Worm (Caenorhabditis elegans) whole organism, L1 larva: ENCODE data around the gene myo-3.
A peak's percentile ranks its signal among the peaks of the same experiment; 100 is the strongest.

Source experiments
- C16A3.4 ChIP-seq: fragments of 150-350 bp; optimal IDR thresholded peaks from 2 replicates; lab custom pipeline; 2014; ENCODE audit warnings: missing biosample characterization, missing genetic modification characterization
- C34B4.2 ChIP-seq: sonication (generic microtip); optimal IDR thresholded peaks from 2 replicates; lab custom pipeline; 2017; ENCODE audit warnings: mild to moderate bottlenecking, missing genetic modification characterization, missing compliant biosample characterization
- aly-2 ChIP-seq: fragments of 150-350 bp; optimal IDR thresholded peaks from 2 replicates; lab custom pipeline; 2014; ENCODE audit warnings: missing biosample characterization, missing genetic modification characterization
- blmp-1 ChIP-seq: fragments of 150-350 bp; optimal IDR thresholded peaks from 2 replicates; lab custom pipeline; 2014; ENCODE audit warnings: missing biosample characterization, missing genetic modification characterization
- ceh-8 ChIP-seq: fragments of 200-800 bp; sonication (Bioruptor generic); optimal IDR thresholded peaks from 2 replicates; lab custom pipeline; 2018; ENCODE audit warnings: mild to moderate bottlenecking, missing genetic modification characterization, moderate library complexity, missing compliant biosample characterization
- ceh-90 ChIP-seq: sonication (generic microtip); optimal IDR thresholded peaks from 2 replicates; lab custom pipeline; 2016; ENCODE audit warnings: missing genetic modification characterization, missing compliant biosample characterization
- dpl-1 ChIP-seq, 3 experiments: fragments of 150-350 bp in 2 of 3; sonication (generic microtip) in 1 of 3; optimal IDR thresholded peaks; 2 replicates each; lab custom pipeline; 2014 to 2017; ENCODE audit warnings: missing biosample characterization in 3 of 3, missing genetic modification characterization in 3 of 3, missing genetic modification reagents in 3 of 3
- efl-1 ChIP-seq, 4 experiments: fragments of 150-350 bp; optimal IDR thresholded peaks in 3 of 4; peaks in 1 of 4; 1 replicate in 1 of 4; 2 replicates in 3 of 4; lab custom pipeline; 2014; ENCODE audit warnings: missing biosample characterization in 2 of 4, missing genetic modification characterization in 2 of 4, missing genetic modification reagents in 2 of 4
- efl-3 ChIP-seq: fragments of 200-800 bp; sonication (Bioruptor generic); optimal IDR thresholded peaks from 2 replicates; lab custom pipeline; 2018; ENCODE audit warnings: mild to moderate bottlenecking, missing genetic modification characterization, missing compliant biosample characterization
- elt-3 ChIP-seq, 6 experiments: fragments of 150-350 bp in 1 of 6; sonication (generic microtip); optimal IDR thresholded peaks; 2 replicates each; lab custom pipeline; 2017 to 2018; ENCODE audit warnings: missing biosample characterization in 6 of 6, missing genetic modification characterization in 6 of 6, inconsistent platforms in 1 of 6
- fkh-10 ChIP-seq: sonication (generic microtip); optimal IDR thresholded peaks from 2 replicates; lab custom pipeline; 2017; ENCODE audit warnings: missing biosample characterization, missing genetic modification reagents, missing genetic modification characterization
- grh-1 ChIP-seq: fragments of 200-800 bp; sonication (Bioruptor generic); IDR thresholded peaks from 2 replicates; pipeline ENCODE4 v1.3.6; 2022; ENCODE audit warnings: missing genetic modification reagents, missing genetic modification characterization, missing compliant biosample characterization
- hlh-4 ChIP-seq: sonication (generic microtip); optimal IDR thresholded peaks from 2 replicates; lab custom pipeline; 2016; ENCODE audit warnings: mild to moderate bottlenecking, missing genetic modification characterization, missing compliant biosample characterization
- hpl-2 ChIP-seq: fragments of 150-350 bp; optimal IDR thresholded peaks from 2 replicates; lab custom pipeline; 2014; ENCODE audit warnings: missing biosample characterization, missing genetic modification reagents, missing genetic modification characterization
- jun-1 ChIP-seq: fragments of 150-350 bp; optimal IDR thresholded peaks from 2 replicates; lab custom pipeline; 2014; ENCODE audit warnings: missing biosample characterization, missing genetic modification reagents, missing genetic modification characterization
- lin-14 ChIP-seq: fragments of 200-800 bp; sonication (Bioruptor generic); optimal IDR thresholded peaks from 2 replicates; lab custom pipeline; 2018; ENCODE audit warnings: mild to moderate bottlenecking, missing genetic modification characterization, moderate library complexity, missing compliant biosample characterization
- lin-39 ChIP-seq: fragments of 150-350 bp; optimal IDR thresholded peaks from 2 replicates; lab custom pipeline; 2014; ENCODE audit warnings: missing biosample characterization, missing genetic modification reagents, missing genetic modification characterization
- lsy-2 ChIP-seq, 2 experiments: fragments of 150-350 bp; optimal IDR thresholded peaks; 2 replicates each; lab custom pipeline; 2014; ENCODE audit warnings: missing biosample characterization in 2 of 2, missing genetic modification characterization in 2 of 2
- mab-9 ChIP-seq: fragments of 200-800 bp; sonication (Bioruptor generic); IDR thresholded peaks from 2 replicates; pipeline ENCODE4 v1.3.6; 2022; ENCODE audit warnings: missing genetic modification reagents, missing genetic modification characterization, missing compliant biosample characterization
- mdl-1 ChIP-seq, 2 experiments: fragments of 150-350 bp; optimal IDR thresholded peaks; 2 replicates each; lab custom pipeline; 2014 to 2017; ENCODE audit warnings: missing biosample characterization in 2 of 2, missing genetic modification characterization in 2 of 2, inconsistent platforms in 1 of 2
- mep-1 ChIP-seq: fragments of 150-350 bp; optimal IDR thresholded peaks from 2 replicates; lab custom pipeline; 2014; ENCODE audit warnings: missing biosample characterization, missing genetic modification characterization
- nhr-20 ChIP-seq: sonication (generic microtip); optimal IDR thresholded peaks from 2 replicates; lab custom pipeline; 2016; ENCODE audit warnings: mild to moderate bottlenecking, missing genetic modification characterization, missing compliant biosample characterization
- nhr-71 ChIP-seq: sonication (generic microtip); optimal IDR thresholded peaks from 2 replicates; lab custom pipeline; 2016; ENCODE audit warnings: mild to moderate bottlenecking, missing genetic modification characterization, moderate library complexity, missing compliant biosample characterization
- nhr-77 ChIP-seq: fragments of 150-350 bp; optimal IDR thresholded peaks from 2 replicates; lab custom pipeline; 2014; ENCODE audit warnings: missing biosample characterization, missing genetic modification characterization
- nhr-85 ChIP-seq: sonication (generic microtip); peaks from one replicate; lab custom pipeline; 2016; ENCODE audit warnings: missing genetic modification characterization, inconsistent platforms, missing compliant biosample characterization
- nhr-90 ChIP-seq: sonication (generic microtip); optimal IDR thresholded peaks from 2 replicates; lab custom pipeline; 2016; ENCODE audit warnings: mild to moderate bottlenecking, missing genetic modification characterization, missing compliant biosample characterization; ENCODE audit not compliant: poor library complexity
- pax-3 ChIP-seq: fragments of 200-800 bp; sonication (Bioruptor generic); optimal IDR thresholded peaks from 2 replicates; lab custom pipeline; 2018; ENCODE audit warnings: mild to moderate bottlenecking, missing genetic modification characterization, moderate library complexity, missing compliant biosample characterization
- snu-23 ChIP-seq: sonication (generic microtip); optimal IDR thresholded peaks from 2 replicates; lab custom pipeline; 2016; ENCODE audit warnings: missing genetic modification characterization, missing compliant biosample characterization
- sup-37 ChIP-seq: fragments of 200-800 bp; sonication (Bioruptor generic); optimal IDR thresholded peaks from 2 replicates; lab custom pipeline; 2018; ENCODE audit warnings: mild to moderate bottlenecking, missing genetic modification characterization, missing compliant biosample characterization
- swsn-7 ChIP-seq: sonication (generic microtip); optimal IDR thresholded peaks from 2 replicates; lab custom pipeline; 2016; ENCODE audit warnings: missing genetic modification characterization, missing compliant biosample characterization
- tbx-2 ChIP-seq: sonication (generic microtip); optimal IDR thresholded peaks from 2 replicates; lab custom pipeline; 2016; ENCODE audit warnings: missing genetic modification characterization, missing compliant biosample characterization
- unc-30 ChIP-seq: sonication (generic microtip); optimal IDR thresholded peaks from 2 replicates; lab custom pipeline; 2017; ENCODE audit warnings: missing biosample characterization, missing genetic modification characterization
- unc-86 ChIP-seq: sonication (generic microtip); optimal IDR thresholded peaks from 2 replicates; lab custom pipeline; 2016; ENCODE audit warnings: missing genetic modification characterization, missing compliant biosample characterization
- zag-1 ChIP-seq: fragments of 150-350 bp; optimal IDR thresholded peaks from 2 replicates; lab custom pipeline; 2014; ENCODE audit warnings: missing biosample characterization, missing genetic modification characterization
- ztf-11 ChIP-seq, 2 experiments: sonication (generic microtip); optimal IDR thresholded peaks; 2 replicates each; lab custom pipeline; 2016 to 2017; ENCODE audit warnings: missing genetic modification characterization in 2 of 2, missing biosample characterization in 1 of 2, missing compliant biosample characterization in 1 of 2

myo-3 gene

ce11 chrV:12197748-12198147 is 36.4 kb downstream of the myo-3 start:
- no peak for TF ChIP-seq ceh-90 (tag; lab: Kevin White, UChicago)
- TF ChIP-seq sup-37 (GFP tag; lab: Kevin White, UChicago), result no peak
- no peak for TF ChIP-seq efl-3 (GFP tag; lab: Kevin White, UChicago)
- no peak for TF ChIP-seq swsn-7
- TF ChIP-seq unc-86 (tag; lab: Kevin White, UChicago), result no peak
- no peak for TF ChIP-seq dpl-1 (GFP tag; optimal IDR thresholded peaks at IDR 0.05; lab: Kevin White, UChicago)
- TF ChIP-seq tbx-2, result no peak
- no peak for TF ChIP-seq nhr-77 (tag; lab: Kevin White, UChicago)
- TF ChIP-seq C34B4.2 (tag; lab: Kevin White, UChicago), result no peak
- TF ChIP-seq nhr-90 (tag; lab: Kevin White, UChicago), result no peak
- no peak for TF ChIP-seq aly-2 (tag; lab: Kevin White, UChicago)
- no peak for TF ChIP-seq jun-1 (tag; lab: Kevin White, UChicago)

ce11 chrV:12196659-12197058 is 37.5 kb downstream of the myo-3 start:
- TF ChIP-seq efl-1 (optimal IDR thresholded peaks at IDR 0.05; lab: Kevin White, UChicago), result no peak
- TF ChIP-seq efl-1 (GFP tag; optimal IDR thresholded peaks at IDR 0.05 in 1 of 2; lab: Kevin White, UChicago), result peak in 1 of 2 experiments; percentile 56
- TF ChIP-seq hlh-4 (tag; lab: Kevin White, UChicago), result no peak
- TF ChIP-seq zag-1, result no peak
- TF ChIP-seq snu-23 (GFP tag; lab: Kevin White, UChicago), result no peak
- TF ChIP-seq swsn-7, result no peak
- no peak for TF ChIP-seq blmp-1 (tag; lab: Kevin White, UChicago)
- no peak for TF ChIP-seq ceh-8
- no peak for TF ChIP-seq nhr-71 (tag; lab: Kevin White, UChicago)
- TF ChIP-seq unc-30 (tag; lab: Kevin White, UChicago), result no peak
- TF ChIP-seq mdl-1 (tag; optimal IDR thresholded peaks at IDR 0.05; lab: Kevin White, UChicago), result no peak
- peak; percentile 19 for TF ChIP-seq lin-14
- TF ChIP-seq grh-1 (GFP tag; lab: Robert Waterston, UW), result no peak
- no peak for TF ChIP-seq tbx-2
- no peak for TF ChIP-seq pax-3

- no peak for TF ChIP-seq lin-39 (tag; lab: Kevin White, UChicago)
- TF ChIP-seq efl-1 (optimal IDR thresholded peaks at IDR 0.05; lab: Kevin White, UChicago), result no peak
- peak in 1 of 2 experiments; percentile 30 for TF ChIP-seq efl-1 (GFP tag; optimal IDR thresholded peaks at IDR 0.05 in 1 of 2; lab: Kevin White, UChicago)
- TF ChIP-seq mab-9 (GFP tag; lab: Robert Waterston, UW), result no peak
These were observed 38.3 kb downstream of the myo-3 start, which contains the start of gene ZK836.3 for ce11 chrV:12195845-12196244. Gene ZK836.3, minus strand, starts transcription at chrV:12195945.

- TF ChIP-seq mep-1 (tag; lab: Kevin White, UChicago) (peak; percentile 47), snu-23 (GFP tag; lab: Kevin White, UChicago) (peak; percentile 48), mdl-1 (tag; optimal IDR thresholded peaks at IDR 0.05; lab: Kevin White, UChicago) (peak in 1 of 2 experiments; percentile 39), nhr-71 (tag; lab: Kevin White, UChicago) (peak; percentile 39), nhr-20 (peak; percentile 65), ztf-11 (tag; optimal IDR thresholded peaks at IDR 0.05; lab: Kevin White, UChicago) (no peak), elt-3 (tag; optimal IDR thresholded peaks at IDR 0.05; lab: Kevin White, UChicago) (peak in 1 of 6 experiments; percentile 73), C16A3.4 (tag; lab: Kevin White, UChicago) (no peak), fkh-10 (no peak), lin-14 (peak; percentile 67), lsy-2 (tag; optimal IDR thresholded peaks at IDR 0.05; lab: Kevin White, UChicago) (peak; percentile 5 to 6), nhr-90 (tag; lab: Kevin White, UChicago) (peak; percentile 16), dpl-1 (GFP tag; optimal IDR thresholded peaks at IDR 0.05; lab: Kevin White, UChicago) (peak in 1 of 3 experiments; percentile 7), nhr-85 (tag; lab: Kevin White, UChicago) (peak; percentile 77), hpl-2 (GFP tag; lab: Kevin White, UChicago) (no peak), blmp-1 (tag; lab: Kevin White, UChicago) (peak; percentile 85)
These were observed 39.9 kb downstream of the myo-3 start, which contains the start of gene ogdh-2 for ce11 chrV:12194275-12194674. Gene ogdh-2, plus strand, starts transcription at chrV:12194507.
